Worm (Caenorhabditis elegans): Measurements from ENCODE around the gene C34D4.3.

DNA sequence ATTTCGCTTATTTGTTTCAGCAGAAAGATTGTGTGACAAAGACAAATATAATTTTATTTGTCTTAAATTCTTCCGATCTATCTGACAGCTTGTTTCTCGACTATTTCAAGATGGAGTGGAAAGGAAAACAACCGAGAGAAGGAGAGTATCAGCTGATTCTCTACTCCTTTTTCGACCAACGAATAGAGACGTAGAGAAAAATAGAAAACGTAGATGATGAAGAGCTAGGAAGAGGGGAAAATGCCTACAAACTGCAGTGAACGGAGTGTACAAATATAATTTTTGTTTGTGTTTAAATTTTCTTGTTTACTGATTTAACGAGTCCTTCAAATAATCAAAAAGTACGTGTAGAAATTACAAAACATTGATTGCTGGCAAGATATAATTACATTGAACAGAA lies 5.7 kb upstream of the C34D4.3 start:
- TF ChIP-seq T22C8.4 (GFP tag; IDR thresholded peaks at IDR 0.05) (no peak), flt-1 (GFP tag; IDR thresholded peaks at IDR 0.05) (no peak), ztf-29 (GFP tag; IDR thresholded peaks at IDR 0.05) (no peak), klf-2 (GFP tag; conservative IDR thresholded peaks at IDR 0.05) (no peak), ref-1 (GFP tag; conservative IDR thresholded peaks at IDR 0.05) (no peak), tab-1 (GFP tag; IDR thresholded peaks at IDR 0.05) (no peak), med-1 (GFP tag; optimal IDR thresholded peaks at IDR 0.05; ENCODE audit: insufficient read depth) (no peak), ztf-23 (GFP tag; IDR thresholded peaks at IDR 0.05) (no peak), cog-1 (tag; optimal IDR thresholded peaks at IDR 0.05) (no peak)
